Worm (Caenorhabditis elegans): ENCODE measurements around the gene F02E11.2.

DNA sequence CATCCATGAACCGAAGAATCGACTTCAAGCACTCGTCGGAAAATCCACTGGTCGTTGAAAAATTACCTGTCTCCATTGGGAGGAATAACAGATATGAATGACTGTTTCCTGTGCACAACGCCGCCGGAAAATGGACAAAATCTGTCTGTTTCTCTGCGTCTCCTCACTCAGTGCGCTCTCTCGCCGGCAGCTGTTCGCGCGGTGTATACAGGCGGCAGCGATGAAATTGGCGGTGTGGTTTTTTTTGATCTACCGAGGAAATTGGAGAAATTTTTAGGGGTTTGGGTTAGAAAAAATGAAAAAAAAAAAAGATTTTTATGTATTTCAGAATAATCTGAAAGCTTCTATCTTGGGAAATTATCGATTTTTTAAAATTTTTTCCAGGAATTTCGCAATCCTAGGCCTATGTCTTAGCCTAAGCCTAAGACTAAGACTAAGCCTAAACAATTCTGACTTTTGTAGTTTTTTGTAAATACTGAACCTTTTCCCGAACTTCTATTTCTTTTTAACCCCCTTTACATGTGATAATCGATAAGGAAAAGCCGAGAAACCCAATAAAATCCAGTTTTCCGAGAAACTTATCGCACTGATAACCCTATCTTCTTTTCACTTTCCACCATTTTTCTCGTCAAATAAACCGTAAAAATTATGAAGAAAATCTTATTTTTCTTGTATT is 14.4 kb upstream of the F02E11.2 start, which contains the start of the genes fbxc-50 and C17F4.2:
- TF ChIP-seq ama-1 (optimal IDR thresholded peaks at IDR 0.05) (no peak), lsy-2 (tag; optimal IDR thresholded peaks at IDR 0.05) (no peak), nhr-23 (tag; optimal IDR thresholded peaks at IDR 0.05) (no peak), ceh-82 (tag; optimal IDR thresholded peaks at IDR 0.05) (no peak), R02D3.7 (tag; optimal IDR thresholded peaks at IDR 0.05) (no peak), F13H6.1 (tag; optimal IDR thresholded peaks at IDR 0.05) (no peak), lin-13 (GFP tag; optimal IDR thresholded peaks at IDR 0.05) (no peak), zag-1 (tag; optimal IDR thresholded peaks at IDR 0.05) (no peak), mdl-1 (tag; optimal IDR thresholded peaks at IDR 0.05) (no peak)
